ENCODE assay signal across 1 fruit fly cellular context in the genomic region with DNA sequence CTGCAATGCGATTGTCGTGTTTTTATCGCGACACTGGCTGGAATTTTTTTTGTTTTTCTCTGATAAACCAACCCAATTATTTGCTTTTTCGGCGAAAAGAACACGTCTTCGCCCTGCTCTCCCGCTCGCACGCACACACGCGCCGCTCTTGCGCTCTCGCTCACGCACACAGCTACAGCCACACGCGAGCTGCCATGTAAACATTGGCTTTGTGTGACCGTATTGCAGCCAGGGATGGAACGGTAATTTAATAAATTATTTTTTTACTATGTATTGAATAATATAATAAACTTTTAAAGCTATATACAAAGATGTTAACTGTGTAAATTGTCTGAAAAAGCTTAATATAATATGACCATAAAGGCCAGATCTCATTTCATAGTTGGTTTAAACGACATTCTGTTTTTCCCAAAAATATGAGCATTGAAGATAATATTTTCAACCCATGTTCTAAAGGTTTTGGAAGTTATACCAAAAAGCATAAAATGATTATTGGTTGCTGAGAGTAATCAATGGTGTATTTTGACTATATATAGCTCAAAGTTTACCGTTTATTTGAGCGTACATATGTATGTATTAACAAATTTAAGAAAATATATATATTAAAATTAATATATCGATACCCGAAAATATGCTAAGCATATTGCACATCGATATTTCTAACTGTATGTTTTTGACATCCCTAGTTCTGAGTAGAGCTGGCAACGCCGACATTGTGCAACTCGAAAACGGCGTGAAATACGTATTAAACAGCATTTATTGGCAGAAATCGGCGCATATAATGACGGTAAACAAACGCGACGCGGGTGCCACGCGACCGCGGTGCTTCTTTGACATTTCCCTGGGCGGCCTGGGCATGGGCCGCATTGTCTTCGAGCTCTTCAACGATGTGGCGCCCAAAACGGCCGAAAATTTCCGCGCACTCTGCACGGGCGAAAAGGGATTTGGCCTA.
TF ChIP-seq lines count a peak whose summit lies in the region.

A gene (minus strand): TSS at position 112 of the 952 bp plus-strand sequence.
A gene (plus strand): TSS at position 681 of the 952 bp plus-strand sequence.

TF ChIP-seq in whole organism, embryonic, 481 proteins besides CTCF, POLR2A, EP300 and RAD21 (continued from another document and continues in another):
- TF ChIP-seq Deaf1 (tag; optimal IDR thresholded peaks at IDR 0.05; lab: Kevin White, UChicago) (peak; percentile 38), cas (GFP tag; IDR thresholded peaks at IDR 0.05; lab: Robert Waterston, UW) (peak; percentile 43; the same call in 1 of the 2 replicates), Poxn (GFP tag; IDR thresholded peaks at IDR 0.05; lab: Robert Waterston, UW) (no peak), CG4617 (GFP tag; optimal IDR thresholded peaks at IDR 0.05; lab: Kevin White, UChicago; ENCODE audit: borderline replicate concordance) (peak; percentile 55), CG33557 (GFP tag; optimal IDR thresholded peaks at IDR 0.05; lab: Kevin White, UChicago) (peak; percentile 51), fu2 (GFP tag; optimal IDR thresholded peaks at IDR 0.05; lab: Kevin White, UChicago) (no peak), br (optimal IDR thresholded peaks at IDR 0.05; lab: Kevin White, UChicago) (no peak), CG11695 (GFP tag; IDR thresholded peaks at IDR 0.05; lab: Robert Waterston, UW) (no peak; the same call in 2 of the 3 replicates), CG16813 (GFP tag; IDR thresholded peaks at IDR 0.05; lab: Robert Waterston, UW; ENCODE audit: partially characterized antibody) (peak; percentile 73), CG3281 (GFP tag; optimal IDR thresholded peaks at IDR 0.05; lab: Kevin White, UChicago) (peak; percentile 61), sna (GFP tag; IDR thresholded peaks at IDR 0.05; lab: Robert Waterston, UW; ENCODE audit: partially characterized antibody) (peak; percentile 45; the same call in 1 of the 2 replicates), CG3838 (GFP tag; optimal IDR thresholded peaks at IDR 0.05; lab: Kevin White, UChicago) (peak; percentile 34), CG11398 (GFP tag; optimal IDR thresholded peaks at IDR 0.05; lab: Kevin White, UChicago) (no peak), ab (GFP tag; optimal IDR thresholded peaks at IDR 0.05; lab: Kevin White, UChicago) (no peak), sima (GFP tag; optimal IDR thresholded peaks at IDR 0.05; lab: Kevin White, UChicago) (no peak), Sry-δ (GFP tag; optimal IDR thresholded peaks at IDR 0.05; lab: Kevin White, UChicago) (peak; percentile 71), Bteb2 (GFP tag; optimal IDR thresholded peaks at IDR 0.05; lab: Kevin White, UChicago) (no peak), chn (GFP tag; optimal IDR thresholded peaks at IDR 0.05; lab: Kevin White, UChicago) (peak; percentile 37), CG4730 (GFP tag; IDR thresholded peaks at IDR 0.05; lab: Robert Waterston, UW) (peak; percentile 53), dpn (GFP tag; optimal IDR thresholded peaks at IDR 0.05; lab: Kevin White, UChicago) (peak; percentile 37 to 48), gcm2 (GFP tag; optimal IDR thresholded peaks at IDR 0.05; lab: Kevin White, UChicago) (no peak), CG18599 (GFP tag; optimal IDR thresholded peaks at IDR 0.05; lab: Kevin White, UChicago) (peak; percentile 69), CG4328 (GFP tag; optimal IDR thresholded peaks at IDR 0.05; lab: Kevin White, UChicago) (peak; percentile 37), ftz-f1 (GFP tag; optimal IDR thresholded peaks at IDR 0.05; lab: Kevin White, UChicago) (no peak), bcd (GFP tag; optimal IDR thresholded peaks at IDR 0.05; lab: Kevin White, UChicago) (peak; percentile 59), bbx (GFP tag; IDR thresholded peaks at IDR 0.05; lab: Robert Waterston, UW; ENCODE audit: partially characterized antibody) (peak; percentile 69), CG8765 (GFP tag; IDR thresholded peaks at IDR 0.05; lab: Robert Waterston, UW) (no peak), dmrt11E (tag; optimal IDR thresholded peaks at IDR 0.05; lab: Kevin White, UChicago) (peak; percentile 58), CG11456 (GFP tag; IDR thresholded peaks at IDR 0.05; lab: Robert Waterston, UW) (peak; percentile 74; the same call in 2 of the 3 replicates), CG14710 (tag; optimal IDR thresholded peaks at IDR 0.05; lab: Kevin White, UChicago) (peak; percentile 74), CG8290 (GFP tag; optimal IDR thresholded peaks at IDR 0.05; lab: Kevin White, UChicago) (peak; percentile 49), CG8290 (tag; optimal IDR thresholded peaks at IDR 0.05; lab: Kevin White, UChicago) (peak; percentile 13 to 67), fd102C (GFP tag; optimal IDR thresholded peaks at IDR 0.05; lab: Kevin White, UChicago) (no peak), CG3726 (GFP tag; IDR thresholded peaks at IDR 0.05; lab: Robert Waterston, UW) (no peak), trem (tag; optimal IDR thresholded peaks at IDR 0.05; lab: Kevin White, UChicago) (peak; percentile 64), HLH4C (GFP tag; IDR thresholded peaks at IDR 0.05; lab: Robert Waterston, UW; ENCODE audit: partially characterized antibody) (peak; percentile 61; the same call in 2 of the 3 replicates), CG1024 (GFP tag; IDR thresholded peaks at IDR 0.05; lab: Robert Waterston, UW) (peak; percentile 60), nerfin-1 (tag; optimal IDR thresholded peaks at IDR 0.05; lab: Kevin White, UChicago) (peak; percentile 60), CG17385 (GFP tag; optimal IDR thresholded peaks at IDR 0.05; lab: Kevin White, UChicago) (peak; percentile 54), CG10366 (GFP tag; IDR thresholded peaks at IDR 0.05; lab: Robert Waterston, UW) (peak; percentile 71), vnd (GFP tag; IDR thresholded peaks at IDR 0.05; lab: Robert Waterston, UW; ENCODE audit: partially characterized antibody) (peak; percentile 69), sr (GFP tag; IDR thresholded peaks at IDR 0.05; lab: Robert Waterston, UW) (0 out of 3 replicates have a peak, but pooled peaks have one; percentile 11), CG15601 (tag; optimal IDR thresholded peaks at IDR 0.05; lab: Kevin White, UChicago) (peak; percentile 33), CG6791 (GFP tag; IDR thresholded peaks at IDR 0.05; lab: Robert Waterston, UW; ENCODE audit: partially characterized antibody) (peak; percentile 75), Max (GFP tag; optimal IDR thresholded peaks at IDR 0.05; lab: Kevin White, UChicago) (peak; percentile 59), CG15514 (GFP tag; optimal IDR thresholded peaks at IDR 0.05; lab: Kevin White, UChicago) (peak; percentile 44), CG4404 (GFP tag; IDR thresholded peaks at IDR 0.05; lab: Robert Waterston, UW) (peak; percentile 40; the same call in 1 of the 2 replicates), Chrac-16 (GFP tag; optimal IDR thresholded peaks at IDR 0.05; lab: Kevin White, UChicago) (peak; percentile 57), Pdp1 (GFP tag; optimal IDR thresholded peaks at IDR 0.05; lab: Kevin White, UChicago) (peak in 1 of 2 experiments; percentile 80), Ada2b (GFP tag; IDR thresholded peaks at IDR 0.05; lab: Robert Waterston, UW) (peak; percentile 63), CG11085 (GFP tag; IDR thresholded peaks at IDR 0.05; lab: Robert Waterston, UW) (peak; percentile 45; the same call in 1 of the 2 replicates), CG3163 (GFP tag; optimal IDR thresholded peaks at IDR 0.05; lab: Kevin White, UChicago) (no peak), Ets97D (GFP tag; optimal IDR thresholded peaks at IDR 0.05; lab: Kevin White, UChicago) (no peak), da (GFP tag; optimal IDR thresholded peaks at IDR 0.05; lab: Kevin White, UChicago) (no peak), CG16863 (GFP tag; optimal IDR thresholded peaks at IDR 0.05; lab: Kevin White, UChicago) (no peak), cad (GFP tag; optimal IDR thresholded peaks at IDR 0.05; lab: Kevin White, UChicago) (no peak), Hr3 (GFP tag; optimal IDR thresholded peaks at IDR 0.05; lab: Kevin White, UChicago) (peak; percentile 71), CG42726 (GFP tag; IDR thresholded peaks at IDR 0.05; lab: Robert Waterston, UW; ENCODE audit: partially characterized antibody) (0 out of 2 replicates have a peak, but pooled peaks have one; percentile 56), pan (optimal IDR thresholded peaks at IDR 0.05; lab: Kevin White, UChicago) (no peak), pan (GFP tag; optimal IDR thresholded peaks at IDR 0.05 in 1 of 2, IDR thresholded peaks at IDR 0.05 in 1 of 2) (peak in 1 of 2 experiments; percentile 76), CG5953 (GFP tag; IDR thresholded peaks at IDR 0.05; lab: Robert Waterston, UW) (0 out of 2 replicates have a peak, but pooled peaks have one; percentile 26), psq (GFP tag; optimal IDR thresholded peaks at IDR 0.05; lab: Kevin White, UChicago) (no peak), Spps (tag; optimal IDR thresholded peaks at IDR 0.05; lab: Kevin White, UChicago) (no peak), sim (GFP tag; IDR thresholded peaks at IDR 0.05; lab: Robert Waterston, UW) (no peak), CG17186 (GFP tag; optimal IDR thresholded peaks at IDR 0.05; lab: Kevin White, UChicago) (no peak), nerfin-2 (GFP tag; IDR thresholded peaks at IDR 0.05; lab: Robert Waterston, UW; ENCODE audit: partially characterized antibody) (no peak), Fer1 (GFP tag; optimal IDR thresholded peaks at IDR 0.05; lab: Kevin White, UChicago) (peak; percentile 66), lbe (GFP tag; optimal IDR thresholded peaks at IDR 0.05; lab: Kevin White, UChicago) (peak; percentile 13), ro (GFP tag; IDR thresholded peaks at IDR 0.05; lab: Robert Waterston, UW) (no peak), CG10209 (GFP tag; optimal IDR thresholded peaks at IDR 0.05; lab: Kevin White, UChicago) (peak; percentile 73), CG4424 (GFP tag; optimal IDR thresholded peaks at IDR 0.05; lab: Kevin White, UChicago) (peak; percentile 57), CG13123 (GFP tag; optimal IDR thresholded peaks at IDR 0.05; lab: Kevin White, UChicago) (no peak), Scr (GFP tag; IDR thresholded peaks at IDR 0.05; lab: Robert Waterston, UW; ENCODE audit: partially characterized antibody) (peak; percentile 77), pnt (GFP tag; optimal IDR thresholded peaks at IDR 0.05; lab: Kevin White, UChicago) (peak; percentile 8), ham (GFP tag; IDR thresholded peaks at IDR 0.05; lab: Robert Waterston, UW) (no peak), Doc3 (GFP tag; IDR thresholded peaks at IDR 0.05; lab: Robert Waterston, UW; ENCODE audit: partially characterized antibody) (peak; percentile 51; the same call in 2 of the 3 replicates), yki (optimal IDR thresholded peaks at IDR 0.05; lab: Kevin White, UChicago) (no peak), CG8478 (optimal IDR thresholded peaks at IDR 0.05; lab: Kevin White, UChicago) (no peak), CG18011 (GFP tag; optimal IDR thresholded peaks at IDR 0.05; lab: Kevin White, UChicago) (peak; percentile 35), Nf-YB (GFP tag; optimal IDR thresholded peaks at IDR 0.05; lab: Kevin White, UChicago) (peak; percentile 50), eyg (GFP tag; optimal IDR thresholded peaks at IDR 0.05; lab: Kevin White, UChicago) (no peak), grn (GFP tag; optimal IDR thresholded peaks at IDR 0.05; lab: Kevin White, UChicago) (no peak), btn (GFP tag; optimal IDR thresholded peaks at IDR 0.05; lab: Kevin White, UChicago) (no peak), pita (GFP tag; optimal IDR thresholded peaks at IDR 0.05; lab: Kevin White, UChicago) (no peak), Jarid2 (GFP tag; optimal IDR thresholded peaks at IDR 0.05; lab: Kevin White, UChicago) (no peak), CG7928 (GFP tag; optimal IDR thresholded peaks at IDR 0.05; lab: Kevin White, UChicago) (peak; percentile 88), CG10147 (GFP tag; optimal IDR thresholded peaks at IDR 0.05; lab: Kevin White, UChicago) (peak; percentile 6), CG3065 (GFP tag; optimal IDR thresholded peaks at IDR 0.05; lab: Kevin White, UChicago) (no peak), sd (tag; optimal IDR thresholded peaks at IDR 0.05; lab: Kevin White, UChicago) (peak; percentile 81), HLH3B (GFP tag; IDR thresholded peaks at IDR 0.05; lab: Robert Waterston, UW) (peak; percentile 56), Mrtf (GFP tag; IDR thresholded peaks at IDR 0.05; lab: Robert Waterston, UW) (peak; percentile 45; the same call in 1 of the 3 replicates), CG14050 (GFP tag; IDR thresholded peaks at IDR 0.05; lab: Robert Waterston, UW) (no peak; the same call in 2 of the 3 replicates), Kr (GFP tag; optimal IDR thresholded peaks at IDR 0.05; lab: Kevin White, UChicago) (no peak), Antp (GFP tag; optimal IDR thresholded peaks at IDR 0.05; lab: Kevin White, UChicago) (no peak), gcm (GFP tag; optimal IDR thresholded peaks at IDR 0.05; lab: Kevin White, UChicago) (peak; percentile 23), CG9727 (GFP tag; optimal IDR thresholded peaks at IDR 0.05; lab: Kevin White, UChicago) (peak; percentile 75), NC2β (GFP tag; optimal IDR thresholded peaks at IDR 0.05; lab: Kevin White, UChicago) (no peak), CG7839 (tag; optimal IDR thresholded peaks at IDR 0.05; lab: Kevin White, UChicago) (peak; percentile 72), CG14965 (GFP tag; optimal IDR thresholded peaks at IDR 0.05; lab: Kevin White, UChicago; ENCODE audit: borderline replicate concordance) (no peak), Aef1 (GFP tag; IDR thresholded peaks at IDR 0.05; lab: Robert Waterston, UW) (peak; percentile 59), abd-A (tag; optimal IDR thresholded peaks at IDR 0.05; lab: Kevin White, UChicago) (peak; percentile 2), amos (GFP tag; IDR thresholded peaks at IDR 0.05; lab: Robert Waterston, UW; ENCODE audit: partially characterized antibody) (peak; percentile 77), H15 (GFP tag; IDR thresholded peaks at IDR 0.05; lab: Robert Waterston, UW) (0 out of 3 replicates have a peak, but pooled peaks have one; percentile 39), CG11560 (tag; IDR thresholded peaks at IDR 0.05; lab: Robert Waterston, UW) (no peak), scrt (GFP tag; optimal IDR thresholded peaks at IDR 0.05; lab: Kevin White, UChicago) (peak; percentile 38), HmgD (GFP tag; optimal IDR thresholded peaks at IDR 0.05; lab: Kevin White, UChicago) (no peak), CG7987 (GFP tag; optimal IDR thresholded peaks at IDR 0.05; lab: Kevin White, UChicago) (peak; percentile 75), CG33213 (GFP tag; optimal IDR thresholded peaks at IDR 0.05; lab: Kevin White, UChicago) (no peak), nau (GFP tag; optimal IDR thresholded peaks at IDR 0.05; lab: Kevin White, UChicago) (no peak), gsb (GFP tag; IDR thresholded peaks at IDR 0.05; lab: Robert Waterston, UW) (no peak), CG6689 (GFP tag; IDR thresholded peaks at IDR 0.05; lab: Robert Waterston, UW) (peak; percentile 60), Oaz (GFP tag; IDR thresholded peaks at IDR 0.05; lab: Robert Waterston, UW) (0 out of 2 replicates have a peak, but pooled peaks have one; percentile 22), hbn (GFP tag; IDR thresholded peaks at IDR 0.05; lab: Robert Waterston, UW; ENCODE audit: partially characterized antibody) (peak; percentile 32), lab (GFP tag; optimal IDR thresholded peaks at IDR 0.05; lab: Kevin White, UChicago) (peak; percentile 81)
